Fruit fly (Drosophila melanogaster) whole organism, pupa: ENCODE data around the gene Tps1.

Experiments used
- CG12605 ChIP-seq: fragments of 200-800 bp; sonication (Bioruptor generic); IDR thresholded peaks from 2 replicates; pipeline ENCODE4 v1.3.6; 2022; ENCODE audit warnings: missing biosample characterization, missing genetic modification characterization
- CG15710 ChIP-seq: fragments of 200-800 bp; sonication (Bioruptor generic); optimal IDR thresholded peaks from 2 replicates; lab custom pipeline; 2018; ENCODE audit warnings: missing biosample characterization, mild to moderate bottlenecking, missing genetic modification characterization, moderate library complexity
- CG17806 ChIP-seq: fragments of 200-800 bp; sonication (Bioruptor generic); optimal IDR thresholded peaks from 2 replicates; lab custom pipeline; 2018; ENCODE audit warnings: missing biosample characterization, mild to moderate bottlenecking, missing genetic modification characterization, moderate library complexity
- CG32121 ChIP-seq: fragments of 200-800 bp; sonication (Bioruptor generic); IDR thresholded peaks from 2 replicates; pipeline ENCODE4 v1.3.6; 2022; ENCODE audit warnings: missing biosample characterization, missing genetic modification characterization
- CG8301 ChIP-seq: fragments of 200-800 bp; sonication (Bioruptor generic); optimal IDR thresholded peaks from 2 replicates; lab custom pipeline; 2018; ENCODE audit warnings: missing biosample characterization, mild to moderate bottlenecking, missing genetic modification characterization
- gl ChIP-seq: fragments of 200-800 bp; sonication (Bioruptor generic); optimal IDR thresholded peaks from 2 replicates; lab custom pipeline; 2018; ENCODE audit warnings: missing biosample characterization, mild to moderate bottlenecking, missing genetic modification characterization

DNA sequence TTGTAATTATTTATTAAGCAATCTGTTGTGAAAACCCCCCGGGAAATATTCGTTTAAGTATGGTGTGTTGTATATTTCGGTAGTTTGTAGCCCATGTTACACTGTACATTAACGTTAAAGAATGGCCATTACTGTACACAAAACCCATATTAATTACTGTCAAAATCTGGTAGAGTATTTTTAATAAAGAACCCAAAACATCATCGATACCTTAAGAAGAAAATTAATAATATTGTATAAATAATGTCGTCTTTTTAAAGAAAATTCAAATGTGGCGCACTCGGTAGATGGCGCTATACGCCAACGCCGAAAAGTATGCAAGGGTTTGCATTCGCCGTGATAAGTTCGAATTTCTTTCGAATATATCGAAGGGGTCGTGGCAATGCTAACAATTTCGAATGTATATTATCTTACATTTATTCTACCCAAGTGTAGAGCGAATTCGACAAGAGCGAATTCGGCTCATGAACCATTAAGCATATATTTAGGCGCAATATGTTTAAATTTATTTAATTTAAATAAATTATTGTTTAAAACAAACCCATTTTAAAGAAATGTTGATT lies 42.5 kb upstream of the Tps1 start:
- TF ChIP-seq gl (tag; lab: Kevin White, UChicago) (no peak), CG12605 (GFP tag; lab: Robert Waterston, UW) (no peak), CG15710 (tag; lab: Kevin White, UChicago) (no peak), CG17806 (tag; lab: Kevin White, UChicago) (no peak), CG8301 (tag; lab: Kevin White, UChicago) (no peak), CG32121 (GFP tag; lab: Robert Waterston, UW) (no peak)
